Worm (Caenorhabditis elegans): ENCODE measurements around the gene famh-161.

The famh-161 gene

DNA sequence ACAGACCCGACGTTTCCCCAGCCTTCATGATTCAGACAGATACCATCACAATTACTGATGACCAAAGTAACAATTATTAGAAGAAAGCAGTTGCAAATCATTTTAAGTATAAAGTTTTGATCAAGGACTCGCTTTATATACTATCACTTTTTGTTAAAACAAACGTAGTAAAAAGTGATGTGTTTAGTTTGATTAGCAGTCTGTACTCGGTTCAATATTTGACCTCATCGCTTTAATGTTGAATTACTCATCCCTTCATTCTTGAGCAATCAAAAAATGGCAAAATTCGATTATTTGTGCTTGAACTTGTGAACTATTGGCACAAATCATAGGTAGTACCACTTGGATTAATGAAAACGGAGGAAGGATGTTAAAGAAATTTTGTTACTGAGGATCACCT is 24.3 kb upstream of the famh-161 start, which contains the start of gene abf-4:
Gene abf-4 (minus strand): TSS at position 101 of the 400 bp plus-strand sequence.
- TF ChIP-seq skn-1 (tag; optimal IDR thresholded peaks at IDR 0.05) (no peak), nhr-129 (tag; optimal IDR thresholded peaks at IDR 0.05) (no peak), sma-9 (GFP tag; optimal IDR thresholded peaks at IDR 0.05) (no peak), sma-9 (tag; optimal IDR thresholded peaks at IDR 0.05) (no peak), ama-1 (optimal IDR thresholded peaks at IDR 0.05) (no peak)

DNA sequence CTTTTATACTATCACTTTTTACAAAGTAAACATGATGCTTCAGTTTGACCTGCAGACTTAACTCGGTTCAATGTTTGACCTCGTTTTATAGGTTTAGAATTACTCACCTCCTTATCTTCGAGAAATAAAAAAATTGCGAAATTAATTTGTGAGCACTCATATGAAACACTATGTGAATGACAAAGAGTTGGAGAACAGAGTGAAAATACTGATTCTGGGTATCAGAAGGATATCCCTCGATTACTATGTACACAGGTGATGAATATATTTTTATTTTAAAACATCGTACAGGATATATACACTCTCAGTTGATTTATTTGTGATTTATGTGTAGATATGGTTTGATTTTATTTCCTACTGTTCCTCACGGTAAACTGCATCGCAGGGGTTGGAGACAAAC is 22.3 kb upstream of the famh-161 start, which contains the start of gene Y38H6C.23:
Gene Y38H6C.23 (minus strand): TSS at position 101 of the 400 bp plus-strand sequence.
- TF ChIP-seq elt-3 (tag; optimal IDR thresholded peaks at IDR 0.05) (no peak), lsy-2 (tag; optimal IDR thresholded peaks at IDR 0.05) (no peak), nhr-129 (tag; optimal IDR thresholded peaks at IDR 0.05) (no peak), nhr-237 (tag; optimal IDR thresholded peaks at IDR 0.05) (no peak), dmd-4 (tag; optimal IDR thresholded peaks at IDR 0.05) (no peak)

DNA sequence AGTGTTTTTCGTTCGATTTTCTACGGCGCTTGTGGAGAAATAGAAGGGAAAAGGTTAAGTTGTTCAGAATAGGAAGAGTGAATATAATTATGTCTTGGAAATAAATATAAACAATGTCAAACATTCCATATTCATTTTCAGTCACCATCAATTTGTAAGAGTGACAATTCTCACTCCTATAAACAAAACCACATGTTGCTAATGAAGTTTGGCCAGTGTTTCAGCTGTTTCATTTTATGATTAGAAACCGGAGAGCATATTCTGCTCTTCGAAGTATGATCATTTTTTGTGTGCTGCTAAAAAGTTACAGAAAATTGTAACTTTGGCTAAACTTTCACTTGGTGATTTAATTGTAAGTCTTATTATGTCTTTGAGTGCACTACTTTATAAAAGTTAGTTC is 21.1 kb upstream of the famh-161 start, which contains the start of gene Y38H6C.21:
Gene Y38H6C.21 (minus strand): TSS at position 148 of the 400 bp plus-strand sequence.
- TF ChIP-seq ztf-4 (tag; optimal IDR thresholded peaks at IDR 0.05) (no peak), elt-1 (tag; optimal IDR thresholded peaks at IDR 0.05) (no peak), snpc-4 (tag; optimal IDR thresholded peaks at IDR 0.05) (no peak), ceh-82 (tag; optimal IDR thresholded peaks at IDR 0.05) (no peak), nhr-6 (tag; optimal IDR thresholded peaks at IDR 0.05) (no peak), lin-39 (tag; optimal IDR thresholded peaks at IDR 0.05) (no peak), nhr-21 (tag; optimal IDR thresholded peaks at IDR 0.05) (no peak), ama-1 (optimal IDR thresholded peaks at IDR 0.05) (no peak), unc-39 (tag; optimal IDR thresholded peaks at IDR 0.05) (no peak), egl-27 (tag; optimal IDR thresholded peaks at IDR 0.05) (no peak), mdl-1 (tag; optimal IDR thresholded peaks at IDR 0.05) (no peak), unc-55 (GFP tag; optimal IDR thresholded peaks at IDR 0.05) (no peak), unc-62 (GFP tag; optimal IDR thresholded peaks at IDR 0.05) (no peak)

DNA sequence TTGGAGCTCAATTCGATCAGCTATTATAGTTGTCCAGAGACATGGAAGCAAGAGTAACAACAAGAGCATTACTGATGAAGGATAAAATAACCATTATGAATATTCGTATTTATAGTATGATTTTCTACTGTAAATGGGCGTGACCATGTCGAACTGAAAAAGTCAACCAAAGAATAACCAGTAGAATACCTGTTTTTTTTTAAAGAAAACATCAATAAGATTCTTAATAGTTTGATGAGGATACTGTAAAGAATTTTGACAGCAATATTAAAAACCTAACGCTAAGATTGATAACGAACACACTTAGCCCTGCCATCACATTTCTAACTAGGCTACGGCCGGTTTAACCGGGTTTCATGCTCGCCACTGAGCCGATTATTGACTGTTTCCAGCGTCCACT is 19.0 kb upstream of the famh-161 start, which contains the start of gene vmo-1:
Gene vmo-1 (minus strand): TSS at position 101 of the 400 bp plus-strand sequence.
- TF ChIP-seq zag-1 (tag; optimal IDR thresholded peaks at IDR 0.05) (no peak), nhr-77 (tag; optimal IDR thresholded peaks at IDR 0.05) (no peak), nhr-21 (tag; optimal IDR thresholded peaks at IDR 0.05) (no peak), nhr-23 (tag; optimal IDR thresholded peaks at IDR 0.05) (no peak), aly-2 (tag; optimal IDR thresholded peaks at IDR 0.05) (no peak), unc-62 (GFP tag; optimal IDR thresholded peaks at IDR 0.05) (no peak), sma-3 (GFP tag; optimal IDR thresholded peaks at IDR 0.05) (no peak), sma-9 (GFP tag; optimal IDR thresholded peaks at IDR 0.05) (no peak), sma-9 (tag; optimal IDR thresholded peaks at IDR 0.05) (no peak), mab-5 (tag; optimal IDR thresholded peaks at IDR 0.05) (no peak), Y55F3AM.14 (GFP tag; optimal IDR thresholded peaks at IDR 0.05) (no peak)

DNA sequence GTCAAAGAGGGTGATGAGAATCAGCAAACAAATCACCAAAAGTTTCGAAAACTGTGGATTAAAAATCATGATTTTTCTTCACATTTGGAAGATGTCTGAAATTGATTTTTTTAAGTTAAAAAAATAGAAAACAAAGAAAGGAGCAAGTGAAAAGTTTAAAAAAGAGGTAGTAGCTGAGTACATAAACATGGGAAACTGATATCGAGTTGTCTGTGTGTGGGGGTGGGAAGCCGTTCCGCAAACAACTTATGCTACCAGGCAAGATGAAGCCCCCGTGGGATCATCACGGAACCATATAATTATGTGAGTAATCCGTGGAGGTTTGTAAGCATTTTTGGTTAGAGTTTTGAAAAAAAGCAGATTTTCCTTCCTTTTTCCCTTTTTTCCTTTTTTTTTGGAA is 17.1 kb upstream of the famh-161 start, which contains the start of gene Y38H6C.20:
Gene Y38H6C.20 (minus strand): TSS at position 101 of the 400 bp plus-strand sequence.
- TF ChIP-seq mab-5 (tag; optimal IDR thresholded peaks at IDR 0.05), result no peak
- no peak for TF ChIP-seq fos-1 (tag; optimal IDR thresholded peaks at IDR 0.05)
- no peak for TF ChIP-seq ztf-11 (tag; optimal IDR thresholded peaks at IDR 0.05)
- no peak for TF ChIP-seq aly-2 (tag; optimal IDR thresholded peaks at IDR 0.05)
- no peak for TF ChIP-seq Y55F3AM.14 (GFP tag; optimal IDR thresholded peaks at IDR 0.05)
- no peak for TF ChIP-seq nhr-23 (tag; optimal IDR thresholded peaks at IDR 0.05)
- TF ChIP-seq unc-39 (tag; optimal IDR thresholded peaks at IDR 0.05), result no peak
- no peak for TF ChIP-seq R02D3.7 (tag; optimal IDR thresholded peaks at IDR 0.05)
- no peak for TF ChIP-seq sma-9 (GFP tag; optimal IDR thresholded peaks at IDR 0.05)
- TF ChIP-seq sma-9 (tag; optimal IDR thresholded peaks at IDR 0.05), result no peak
- no peak for TF ChIP-seq F13H6.1 (tag; optimal IDR thresholded peaks at IDR 0.05)
- no peak for TF ChIP-seq ama-1 (optimal IDR thresholded peaks at IDR 0.05)
- no peak for TF ChIP-seq lin-39 (tag; optimal IDR thresholded peaks at IDR 0.05)
- TF ChIP-seq lsy-2 (tag; optimal IDR thresholded peaks at IDR 0.05), result no peak
- TF ChIP-seq lin-13 (GFP tag; optimal IDR thresholded peaks at IDR 0.05), result no peak
- no peak for TF ChIP-seq elt-3 (tag; optimal IDR thresholded peaks at IDR 0.05)
- TF ChIP-seq nhr-129 (tag; optimal IDR thresholded peaks at IDR 0.05), result no peak

DNA sequence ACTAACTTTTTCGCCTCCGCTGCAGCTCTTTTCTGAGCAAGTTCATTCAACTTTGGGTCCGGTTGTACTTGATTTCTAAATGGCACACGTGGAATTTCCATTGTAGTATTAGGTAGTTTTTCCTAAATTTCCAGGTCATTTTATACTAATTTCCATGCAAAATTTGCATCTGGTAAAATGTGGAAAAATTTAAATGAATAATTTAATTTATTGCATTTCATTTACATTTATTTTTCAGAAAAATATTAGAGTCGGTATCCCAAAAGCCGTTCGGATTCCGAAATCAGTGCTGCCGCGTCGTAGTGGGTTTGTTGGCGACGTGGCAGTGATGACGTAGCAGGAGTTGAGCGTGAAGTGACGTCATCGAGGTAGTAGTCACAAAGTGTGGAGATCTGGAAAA is 13.1 kb upstream of the famh-161 start, which contains the start of gene Y38H6C.18:
Gene Y38H6C.18 (minus strand): TSS at position 101 of the 400 bp plus-strand sequence.
- TF ChIP-seq fos-1 (tag; optimal IDR thresholded peaks at IDR 0.05), result no peak
- TF ChIP-seq elt-1 (tag; optimal IDR thresholded peaks at IDR 0.05), result no peak
- TF ChIP-seq nhr-237 (tag; optimal IDR thresholded peaks at IDR 0.05), result no peak
- no peak for TF ChIP-seq nhr-6 (tag; optimal IDR thresholded peaks at IDR 0.05)
- TF ChIP-seq lin-39 (tag; optimal IDR thresholded peaks at IDR 0.05), result no peak
- TF ChIP-seq lsy-2 (tag; optimal IDR thresholded peaks at IDR 0.05), result no peak
- no peak for TF ChIP-seq Y55F3AM.14 (GFP tag; optimal IDR thresholded peaks at IDR 0.05)
- no peak for TF ChIP-seq nhr-77 (tag; optimal IDR thresholded peaks at IDR 0.05)
- TF ChIP-seq ceh-16 (tag; optimal IDR thresholded peaks at IDR 0.05), result no peak
- TF ChIP-seq ztf-4 (tag; optimal IDR thresholded peaks at IDR 0.05), result no peak
- TF ChIP-seq sem-4 (tag; optimal IDR thresholded peaks at IDR 0.05), result no peak
- TF ChIP-seq blmp-1 (tag; optimal IDR thresholded peaks at IDR 0.05; ENCODE audit: insufficient read depth), result no peak
- TF ChIP-seq peb-1 (tag; optimal IDR thresholded peaks at IDR 0.05), result no peak
- no peak for TF ChIP-seq dmd-4 (tag; optimal IDR thresholded peaks at IDR 0.05)
- TF ChIP-seq alr-1 (tag; optimal IDR thresholded peaks at IDR 0.05), result no peak
- TF ChIP-seq snpc-4 (tag; optimal IDR thresholded peaks at IDR 0.05), result no peak

Data from whole organism, L2 larva.